Fruit fly (Drosophila melanogaster) whole organism, embryonic: Measurements from ENCODE around the gene CG32295.
A peak's percentile ranks its signal among the peaks of the same experiment; 100 is the strongest.

Experiments
- ATbp ChIP-seq: fragments of 200-800 bp; sonication (Bioruptor generic); optimal IDR thresholded peaks from 2 replicates; lab custom pipeline; 2017; ENCODE audit warnings: missing biosample characterization, mild to moderate bottlenecking, missing genetic modification characterization, missing genetic modification reagents
- Abd-B ChIP-seq: fragments of 200-800 bp; sonication (Bioruptor generic); optimal IDR thresholded peaks from 2 replicates; lab custom pipeline; 2018; ENCODE audit warnings: missing biosample characterization, mild to moderate bottlenecking, missing genetic modification characterization, moderate library complexity
- C15 ChIP-seq: fragments of 200-800 bp; sonication (Bioruptor generic); IDR thresholded peaks from 3 replicates; pipeline ENCODE4 v1.3.6; 2022; ENCODE audit warnings: missing biosample characterization, missing genetic modification characterization
- CG10654 ChIP-seq: fragments of 200-800 bp; sonication (Bioruptor generic); optimal IDR thresholded peaks from 2 replicates; lab custom pipeline; 2016; ENCODE audit warnings: missing biosample characterization, missing genetic modification characterization
- CG11696 ChIP-seq: fragments of 200-800 bp; sonication (Bioruptor generic); IDR thresholded peaks from 2 replicates; pipeline ENCODE4 v1.3.6; 2022; ENCODE audit warnings: missing biosample characterization, missing genetic modification characterization
- CG11723 ChIP-seq: fragments of 200-800 bp; sonication (Bioruptor generic); optimal IDR thresholded peaks from 2 replicates; lab custom pipeline; 2017; ENCODE audit warnings: missing biosample characterization, mild to moderate bottlenecking, missing genetic modification characterization
- CG12299 ChIP-seq: fragments of 200-800 bp; sonication (Bioruptor generic); optimal IDR thresholded peaks from 2 replicates; lab custom pipeline; 2018; ENCODE audit warnings: missing biosample characterization, mild to moderate bottlenecking, missing genetic modification characterization
- CG13123 ChIP-seq: fragments of 200-800 bp; sonication (Bioruptor generic); optimal IDR thresholded peaks from 2 replicates; lab custom pipeline; 2016; ENCODE audit warnings: missing biosample characterization, missing genetic modification characterization
- CG13894 ChIP-seq: fragments of 200-800 bp; sonication (Bioruptor generic); optimal IDR thresholded peaks from 3 replicates; lab custom pipeline; 2018; ENCODE audit warnings: missing biosample characterization, mild to moderate bottlenecking, missing genetic modification characterization, moderate library complexity
- CG14441 ChIP-seq: fragments of 200-800 bp; sonication (Bioruptor generic); IDR thresholded peaks from 2 replicates; pipeline ENCODE4 v1.3.6; 2022; ENCODE audit warnings: missing biosample characterization, missing genetic modification characterization
- CG16779 ChIP-seq: fragments of 200-800 bp; sonication (Bioruptor generic); IDR thresholded peaks from 2 replicates; pipeline ENCODE4 v1.3.6; 2022; ENCODE audit warnings: missing biosample characterization, missing genetic modification characterization
- CG17328 ChIP-seq: fragments of 200-800 bp; sonication (Bioruptor generic); IDR thresholded peaks from 2 replicates; pipeline ENCODE4 v1.3.6; 2022; ENCODE audit warnings: missing biosample characterization, missing genetic modification characterization
- CG17912 ChIP-seq: fragments of 200-800 bp; sonication (Bioruptor generic); optimal IDR thresholded peaks from 2 replicates; lab custom pipeline; 2018; ENCODE audit warnings: missing biosample characterization, mild to moderate bottlenecking, missing genetic modification characterization
- CG31388 ChIP-seq: fragments of 200-800 bp; sonication (Bioruptor generic); optimal IDR thresholded peaks from 2 replicates; lab custom pipeline; 2016; ENCODE audit warnings: missing biosample characterization, missing genetic modification characterization
- CG3163 ChIP-seq: fragments of 200-800 bp; sonication (Bioruptor generic); optimal IDR thresholded peaks from 3 replicates; lab custom pipeline; 2016; ENCODE audit warnings: missing biosample characterization, missing genetic modification characterization
- CG32772 ChIP-seq: fragments of 200-800 bp; sonication (Bioruptor generic); IDR thresholded peaks from 2 replicates; pipeline ENCODE4 v1.3.6; 2022; ENCODE audit warnings: missing biosample characterization, missing genetic modification characterization
- CG3281 ChIP-seq: fragments of 200-800 bp; sonication (Bioruptor generic); optimal IDR thresholded peaks from 3 replicates; lab custom pipeline; 2017; ENCODE audit warnings: missing biosample characterization, mild to moderate bottlenecking, missing genetic modification characterization
- CG3995 ChIP-seq: fragments of 200-800 bp; sonication (Bioruptor generic); optimal IDR thresholded peaks from 3 replicates; lab custom pipeline; 2016; ENCODE audit warnings: missing biosample characterization, missing genetic modification characterization
- CG42726 ChIP-seq: fragments of 200-800 bp; sonication (Bioruptor generic); IDR thresholded peaks from 2 replicates; pipeline ENCODE4 v1.3.6; 2022; ENCODE audit warnings: missing biosample characterization, missing genetic modification characterization; ENCODE audit not compliant: partially characterized antibody
- CG4854 ChIP-seq: fragments of 200-800 bp; sonication (Bioruptor generic); optimal IDR thresholded peaks from 2 replicates; lab custom pipeline; 2016; ENCODE audit warnings: missing biosample characterization, missing genetic modification characterization, inconsistent platforms
- CG6813 ChIP-seq: fragments of 200-800 bp; sonication (Bioruptor generic); optimal IDR thresholded peaks from 2 replicates; lab custom pipeline; 2017; ENCODE audit warnings: missing biosample characterization, missing genetic modification characterization, mild to moderate bottlenecking, moderate library complexity, missing genetic modification reagents
- CG7745 ChIP-seq: fragments of 200-800 bp; sonication (Bioruptor generic); optimal IDR thresholded peaks from 2 replicates; lab custom pipeline; 2018; ENCODE audit warnings: missing biosample characterization, mild to moderate bottlenecking, missing genetic modification characterization, moderate library complexity
- CG8281 ChIP-seq: fragments of 200-800 bp; sonication (Bioruptor generic); optimal IDR thresholded peaks from 2 replicates; lab custom pipeline; 2018; ENCODE audit warnings: missing biosample characterization, mild to moderate bottlenecking, missing genetic modification characterization, moderate library complexity
- CG8765 ChIP-seq: fragments of 200-800 bp; sonication (Bioruptor generic); IDR thresholded peaks from 2 replicates; pipeline ENCODE4 v1.3.6; 2022; ENCODE audit warnings: missing biosample characterization, missing genetic modification characterization
- CG8924 ChIP-seq: fragments of 200-800 bp; optimal IDR thresholded peaks from 3 replicates; lab custom pipeline; 2019; ENCODE audit warnings: missing biosample characterization, mild to moderate bottlenecking, missing genetic modification characterization, moderate library complexity
- CG9609 ChIP-seq: fragments of 200-800 bp; sonication (Bioruptor generic); optimal IDR thresholded peaks from 3 replicates; lab custom pipeline; 2016; ENCODE audit warnings: missing biosample characterization, missing genetic modification characterization
- Dad ChIP-seq: fragments of 200-800 bp; sonication (Bioruptor generic); optimal IDR thresholded peaks from 3 replicates; lab custom pipeline; 2016; ENCODE audit warnings: missing biosample characterization, missing genetic modification characterization
- Deaf1 ChIP-seq: fragments of 200-800 bp; optimal IDR thresholded peaks from 3 replicates; lab custom pipeline; 2019; ENCODE audit warnings: missing biosample characterization, mild to moderate bottlenecking, missing genetic modification characterization, moderate library complexity
- ERR ChIP-seq: fragments of 200-800 bp; sonication (Bioruptor generic); optimal IDR thresholded peaks from 2 replicates; lab custom pipeline; 2016; ENCODE audit warnings: missing biosample characterization, missing genetic modification characterization
- Ets65A ChIP-seq: fragments of 200-800 bp; sonication (Bioruptor generic); peaks from one replicate; lab custom pipeline; 2016; ENCODE audit warnings: missing biosample characterization, missing genetic modification characterization
- Hr39 ChIP-seq: fragments of >200 bp; optimal IDR thresholded peaks from 2 replicates; lab custom pipeline; 2017
- Lhr ChIP-seq: fragments of 200-800 bp; sonication (Bioruptor generic); optimal IDR thresholded peaks from 3 replicates; lab custom pipeline; 2017; ENCODE audit warnings: mild to moderate bottlenecking, missing biosample characterization, missing genetic modification reagents, missing genetic modification characterization
- Oaz ChIP-seq: fragments of 200-800 bp; sonication (Bioruptor generic); IDR thresholded peaks from 2 replicates; pipeline ENCODE4 v1.3.6; 2022; ENCODE audit warnings: missing biosample characterization, missing genetic modification characterization
- Poxn ChIP-seq: fragments of 200-800 bp; sonication (Bioruptor generic); IDR thresholded peaks from 2 replicates; pipeline ENCODE4 v1.3.6; 2022; ENCODE audit warnings: missing biosample characterization, missing genetic modification characterization
- Six4 ChIP-seq: fragments of 200-800 bp; sonication (Bioruptor generic); optimal IDR thresholded peaks from 2 replicates; lab custom pipeline; 2016; ENCODE audit warnings: missing biosample characterization, missing genetic modification characterization
- Sox102F ChIP-seq: fragments of 200-800 bp; sonication (Bioruptor generic); optimal IDR thresholded peaks from 2 replicates; lab custom pipeline; 2018; ENCODE audit warnings: missing biosample characterization, mild to moderate bottlenecking, missing genetic modification characterization, moderate library complexity
- Spps ChIP-seq: fragments of 200-800 bp; sonication (Bioruptor generic); optimal IDR thresholded peaks from 2 replicates; lab custom pipeline; 2018; ENCODE audit warnings: missing biosample characterization, mild to moderate bottlenecking, missing genetic modification characterization
- Sry-δ ChIP-seq: fragments of 200-800 bp; sonication (Bioruptor generic); optimal IDR thresholded peaks from 2 replicates; lab custom pipeline; 2016; ENCODE audit warnings: missing biosample characterization, missing genetic modification characterization
- Vsx1 ChIP-seq: fragments of 200-800 bp; sonication (Bioruptor generic); optimal IDR thresholded peaks from 2 replicates; lab custom pipeline; 2017; ENCODE audit warnings: missing biosample characterization, mild to moderate bottlenecking, missing genetic modification characterization, missing genetic modification reagents
- cad ChIP-seq: fragments of >200 bp; optimal IDR thresholded peaks from 2 replicates; lab custom pipeline; 2017; ENCODE audit warnings: missing biosample characterization, missing genetic modification characterization
- chm ChIP-seq: fragments of 200-800 bp; sonication (Bioruptor generic); IDR thresholded peaks from 2 replicates; pipeline ENCODE4 v1.3.6; 2022; ENCODE audit warnings: missing biosample characterization, missing genetic modification characterization
- ewg ChIP-seq: fragments of 200-800 bp; sonication (Bioruptor generic); optimal IDR thresholded peaks from 3 replicates; lab custom pipeline; 2017; ENCODE audit warnings: mild to moderate bottlenecking, missing biosample characterization, missing genetic modification reagents, missing genetic modification characterization
- fru ChIP-seq: fragments of >200 bp; optimal IDR thresholded peaks from 2 replicates; lab custom pipeline; 2017
- gem ChIP-seq: fragments of 200-800 bp; sonication (Bioruptor generic); optimal IDR thresholded peaks from 2 replicates; lab custom pipeline; 2019; ENCODE audit warnings: missing biosample characterization, mild to moderate bottlenecking, missing genetic modification characterization, moderate library complexity
- hb ChIP-seq: fragments of 200-800 bp; sonication (Bioruptor generic); IDR thresholded peaks from 3 replicates; pipeline ENCODE4 v1.3.6; 2022; ENCODE audit warnings: missing biosample characterization, missing genetic modification characterization; ENCODE audit not compliant: partially characterized antibody
- her ChIP-seq: fragments of 200-800 bp; sonication (Bioruptor generic); optimal IDR thresholded peaks from 2 replicates; lab custom pipeline; 2016; ENCODE audit warnings: missing biosample characterization, missing genetic modification characterization
- lmd ChIP-seq: fragments of 200-800 bp; sonication (Bioruptor generic); IDR thresholded peaks from 2 replicates; pipeline ENCODE4 v1.3.6; 2022; ENCODE audit warnings: missing biosample characterization, missing genetic modification characterization
- lola ChIP-seq, 3 experiments: fragments of >200 bp in 2 of 3; fragments of 200-800 bp in 1 of 3; sonication (Bioruptor generic) in 1 of 3; optimal IDR thresholded peaks; 2 replicates each; lab custom pipeline; 2017 to 2019; ENCODE audit warnings: missing biosample characterization in 3 of 3, missing genetic modification characterization in 3 of 3, mild to moderate bottlenecking in 1 of 3, moderate library complexity in 1 of 3
- nerfin-1 ChIP-seq: fragments of 200-800 bp; sonication (Bioruptor generic); optimal IDR thresholded peaks from 3 replicates; lab custom pipeline; 2019; ENCODE audit warnings: missing biosample characterization, mild to moderate bottlenecking, missing genetic modification characterization, moderate library complexity
- pnt ChIP-seq: fragments of 200-800 bp; sonication (Bioruptor generic); optimal IDR thresholded peaks from 3 replicates; lab custom pipeline; 2016; ENCODE audit warnings: missing biosample characterization, missing genetic modification characterization
- sqz ChIP-seq: fragments of 200-800 bp; sonication (Bioruptor generic); optimal IDR thresholded peaks from 3 replicates; lab custom pipeline; 2018; ENCODE audit warnings: missing biosample characterization, mild to moderate bottlenecking, missing genetic modification characterization
- stc ChIP-seq: fragments of 200-800 bp; sonication (Bioruptor generic); IDR thresholded peaks from 2 replicates; pipeline ENCODE4 v1.3.6; 2022; ENCODE audit warnings: missing biosample characterization, missing genetic modification characterization
- wek ChIP-seq: fragments of 200-800 bp; sonication (Bioruptor generic); optimal IDR thresholded peaks from 3 replicates; lab custom pipeline; 2018; ENCODE audit warnings: missing biosample characterization, mild to moderate bottlenecking, missing genetic modification characterization, moderate library complexity

Gene CG32295

DNA sequence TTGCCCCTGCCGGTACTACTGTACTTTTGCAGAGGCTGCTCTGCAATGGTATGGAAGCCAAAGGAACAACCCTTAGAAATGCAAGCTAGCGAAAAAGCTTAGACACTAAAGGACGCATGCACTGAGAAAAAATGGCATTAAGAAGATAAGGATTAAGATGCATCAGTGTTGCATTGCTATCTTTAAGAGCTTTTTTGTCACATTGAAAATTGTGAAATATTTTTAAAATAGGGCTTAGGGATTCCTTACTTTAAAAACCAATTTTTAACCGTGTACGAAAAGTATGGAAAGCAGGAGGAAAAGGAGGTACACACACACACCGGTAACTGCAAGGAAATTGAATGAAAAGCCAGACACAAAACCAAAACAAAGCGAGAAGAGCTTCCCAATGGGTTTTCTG is 22.2 kb upstream of the CG32295 start (continued):
- TF ChIP-seq ERR (GFP tag; lab: Kevin White, UChicago) (no peak), Dad (GFP tag; lab: Kevin White, UChicago) (no peak), ATbp (GFP tag; lab: Kevin White, UChicago) (no peak), Ets65A (peak; percentile 82), Hr39 (lab: Kevin White, UChicago) (no peak), Sry-δ (GFP tag; lab: Kevin White, UChicago) (peak; percentile 10), CG32772 (GFP tag; lab: Robert Waterston, UW) (no peak), C15 (GFP tag; lab: Robert Waterston, UW) (no peak), CG9609 (GFP tag; lab: Kevin White, UChicago) (no peak), CG13123 (GFP tag; lab: Kevin White, UChicago) (no peak), Abd-B (GFP tag; lab: Kevin White, UChicago) (no peak), CG13894 (tag; lab: Kevin White, UChicago) (no peak), CG16779 (no peak), CG42726 (no peak), Sox102F (no peak), pnt (GFP tag; lab: Kevin White, UChicago) (no peak), hb (GFP tag; lab: Robert Waterston, UW) (no peak), CG11696 (GFP tag; lab: Robert Waterston, UW) (no peak), CG17912 (no peak), cad (no peak), CG7745 (tag; lab: Kevin White, UChicago) (no peak), CG14441 (GFP tag; lab: Robert Waterston, UW) (no peak), CG17328 (GFP tag; lab: Robert Waterston, UW) (no peak), Oaz (GFP tag; lab: Robert Waterston, UW) (no peak), chm (no peak), sqz (no peak), Lhr (GFP tag; lab: Kevin White, UChicago) (no peak), CG4854 (GFP tag; lab: Kevin White, UChicago) (no peak), CG3163 (GFP tag; lab: Kevin White, UChicago) (no peak), nerfin-1 (tag; lab: Kevin White, UChicago) (peak; percentile 7), Six4 (GFP tag; lab: Kevin White, UChicago) (no peak), Poxn (GFP tag; lab: Robert Waterston, UW) (no peak), Spps (tag; lab: Kevin White, UChicago) (no peak), CG11723 (no peak), ewg (GFP tag; lab: Kevin White, UChicago) (no peak), CG6813 (GFP tag; lab: Kevin White, UChicago) (no peak), lmd (GFP tag; lab: Robert Waterston, UW) (no peak), CG10654 (no peak), fru (lab: Kevin White, UChicago) (no peak), her (GFP tag; lab: Kevin White, UChicago) (no peak), wek (GFP tag; lab: Kevin White, UChicago) (no peak), Deaf1 (no peak), gem (tag; lab: Kevin White, UChicago) (peak; percentile 18), CG31388 (no peak), CG3281 (GFP tag; lab: Kevin White, UChicago) (peak; percentile 4), CG8924 (tag; lab: Kevin White, UChicago) (no peak), stc (GFP tag; lab: Robert Waterston, UW) (no peak), CG8765 (GFP tag; lab: Robert Waterston, UW) (peak; percentile 8; the same call in 1 of the 2 replicates), CG12299 (tag; lab: Kevin White, UChicago) (no peak), Vsx1 (GFP tag; lab: Kevin White, UChicago) (no peak), lola (GFP tag; optimal IDR thresholded peaks at IDR 0.05; lab: Kevin White, UChicago) (no peak), CG3995 (GFP tag; lab: Kevin White, UChicago) (no peak), CG8281 (tag; lab: Kevin White, UChicago) (no peak)
